Worm (Caenorhabditis elegans) whole organism, young adult: Measurements from ENCODE around the gene B0244.6.

ENCODE experiments used
- B0019.2 ChIP-seq: fragments of 200-800 bp; sonication (Bioruptor generic); conservative IDR thresholded peaks from 2 replicates; pipeline ENCODE4 v1.3.6; 2022; ENCODE audit warnings: missing genetic modification reagents, missing genetic modification characterization, missing compliant biosample characterization
- C17E4.6 ChIP-seq: fragments of 200-800 bp; sonication (Bioruptor generic); IDR thresholded peaks from 2 replicates; pipeline ENCODE4 v1.3.6; 2022; ENCODE audit warnings: missing genetic modification reagents, missing genetic modification characterization, missing compliant biosample characterization
- F22D6.2 ChIP-seq: sonication (generic microtip); optimal IDR thresholded peaks from 2 replicates; lab custom pipeline; 2016; ENCODE audit warnings: mild to moderate bottlenecking, missing genetic modification characterization, missing compliant biosample characterization
- F23B12.7 ChIP-seq: sonication (generic microtip); optimal IDR thresholded peaks from 2 replicates; lab custom pipeline; 2017; ENCODE audit warnings: missing genetic modification characterization, mild to moderate bottlenecking, missing compliant biosample characterization, antibody characterized with exemption, moderate library complexity; ENCODE audit not compliant: insufficient read depth
- F52B5.7 ChIP-seq: sonication (generic microtip); optimal IDR thresholded peaks from 2 replicates; lab custom pipeline; 2016; ENCODE audit warnings: mild to moderate bottlenecking, missing genetic modification characterization, missing compliant biosample characterization
- K11D2.4 ChIP-seq: fragments of 200-800 bp; sonication (Bioruptor generic); IDR thresholded peaks from 2 replicates; pipeline ENCODE4 v1.3.6; 2022; ENCODE audit warnings: missing genetic modification reagents, missing genetic modification characterization, missing compliant biosample characterization
- Y79H2A.3 ChIP-seq: fragments of 200-800 bp; sonication (Bioruptor generic); conservative IDR thresholded peaks from 2 replicates; pipeline ENCODE4 v1.3.6; 2022; ENCODE audit warnings: missing genetic modification reagents, missing genetic modification characterization, missing compliant biosample characterization
- Y95B8A.8 ChIP-seq: fragments of 200-800 bp; sonication (Bioruptor generic); IDR thresholded peaks from 2 replicates; pipeline ENCODE4 v1.3.6; 2022; ENCODE audit warnings: missing genetic modification reagents, missing genetic modification characterization, missing compliant biosample characterization
- akir-1 ChIP-seq: fragments of 200-800 bp; sonication (Bioruptor generic); optimal IDR thresholded peaks from 2 replicates; lab custom pipeline; 2018; ENCODE audit warnings: mild to moderate bottlenecking, missing genetic modification characterization, moderate library complexity, missing compliant biosample characterization
- attf-5 ChIP-seq: fragments of 200-800 bp; sonication (Bioruptor generic); optimal IDR thresholded peaks from 2 replicates; lab custom pipeline; 2018; ENCODE audit warnings: mild to moderate bottlenecking, missing genetic modification characterization, missing compliant biosample characterization
- bed-2 ChIP-seq: fragments of 200-800 bp; sonication (Bioruptor generic); IDR thresholded peaks from 2 replicates; pipeline ENCODE4 v1.3.6; 2022; ENCODE audit warnings: missing genetic modification reagents, missing genetic modification characterization, missing compliant biosample characterization
- ccch-3 ChIP-seq: fragments of 200-800 bp; sonication (Bioruptor generic); optimal IDR thresholded peaks from 2 replicates; lab custom pipeline; 2018; ENCODE audit warnings: mild to moderate bottlenecking, missing genetic modification characterization, missing compliant biosample characterization
- ceh-91 ChIP-seq: fragments of 200-800 bp; sonication (Bioruptor generic); IDR thresholded peaks from 2 replicates; pipeline ENCODE4 v1.3.6; 2022; ENCODE audit warnings: missing genetic modification reagents, missing genetic modification characterization, missing compliant biosample characterization
- die-1 ChIP-seq: sonication (generic microtip); optimal IDR thresholded peaks from 2 replicates; lab custom pipeline; 2016; ENCODE audit warnings: missing genotype, mild to moderate bottlenecking, missing genetic modification characterization, missing compliant biosample characterization
- dox-1 ChIP-seq: fragments of 200-800 bp; sonication (Bioruptor generic); IDR thresholded peaks from 2 replicates; pipeline ENCODE4 v1.3.6; 2022; ENCODE audit warnings: missing genetic modification reagents, missing genetic modification characterization, missing compliant biosample characterization
- dpff-1 ChIP-seq: sonication (generic microtip); optimal IDR thresholded peaks from 2 replicates; lab custom pipeline; 2017; ENCODE audit warnings: mild to moderate bottlenecking, missing genetic modification characterization, missing compliant biosample characterization
- dpl-1 ChIP-seq: fragments of 150-350 bp; optimal IDR thresholded peaks from 2 replicates; lab custom pipeline; 2014; ENCODE audit warnings: missing biosample characterization, missing genetic modification reagents, missing genetic modification characterization
- egl-44 ChIP-seq: fragments of 200-800 bp; sonication (Bioruptor generic); IDR thresholded peaks from 2 replicates; pipeline ENCODE4 v1.3.6; 2022; ENCODE audit warnings: missing genetic modification reagents, missing genetic modification characterization, missing compliant biosample characterization
- hlh-26 ChIP-seq: fragments of 200-800 bp; sonication (Bioruptor generic); conservative IDR thresholded peaks from 2 replicates; pipeline ENCODE4 v1.3.6; 2022; ENCODE audit warnings: missing genetic modification reagents, missing genetic modification characterization, missing compliant biosample characterization
- lag-1 ChIP-seq: fragments of 200-800 bp; sonication (Bioruptor generic); IDR thresholded peaks from 2 replicates; pipeline ENCODE4 v1.3.6; 2022; ENCODE audit warnings: missing genetic modification reagents, missing genetic modification characterization, missing compliant biosample characterization
- lin-40 ChIP-seq: sonication (generic microtip); optimal IDR thresholded peaks from 2 replicates; lab custom pipeline; 2016; ENCODE audit warnings: missing genetic modification characterization, mild to moderate bottlenecking, missing compliant biosample characterization, missing genotype, missing genetic modification reagents
- lin-54 ChIP-seq: fragments of 200-800 bp; sonication (Bioruptor generic); optimal IDR thresholded peaks from 2 replicates; lab custom pipeline; 2018; ENCODE audit warnings: mild to moderate bottlenecking, missing genetic modification characterization, missing compliant biosample characterization
- madf-6 ChIP-seq: fragments of 200-800 bp; sonication (Bioruptor generic); IDR thresholded peaks from 2 replicates; pipeline ENCODE4 v1.3.6; 2022; ENCODE audit warnings: missing genetic modification reagents, missing genetic modification characterization, missing compliant biosample characterization
- mxl-1 ChIP-seq: sonication (generic microtip); optimal IDR thresholded peaks from 2 replicates; lab custom pipeline; 2016; ENCODE audit warnings: missing genetic modification characterization, missing compliant biosample characterization
- nhr-27 ChIP-seq: fragments of 200-800 bp; sonication (Bioruptor generic); optimal IDR thresholded peaks from 2 replicates; lab custom pipeline; 2018; ENCODE audit warnings: mild to moderate bottlenecking, missing genetic modification characterization, moderate library complexity, missing compliant biosample characterization
- repo-1 ChIP-seq: sonication (generic microtip); optimal IDR thresholded peaks from 2 replicates; lab custom pipeline; 2017; ENCODE audit warnings: mild to moderate bottlenecking, missing genetic modification characterization, missing compliant biosample characterization
- sea-2 ChIP-seq: fragments of 200-800 bp; sonication (Bioruptor generic); IDR thresholded peaks from 2 replicates; pipeline ENCODE4 v1.3.6; 2022; ENCODE audit warnings: missing genetic modification characterization, missing compliant biosample characterization
- snpc-1.1 ChIP-seq: sonication (generic microtip); optimal IDR thresholded peaks from 2 replicates; lab custom pipeline; 2017; ENCODE audit warnings: missing genetic modification characterization, mild to moderate bottlenecking, missing compliant biosample characterization, antibody characterized with exemption, moderate library complexity, missing genotype, missing genetic modification reagents; ENCODE audit not compliant: insufficient read depth
- snpc-4 ChIP-seq, 5 experiments: fragments of 150-350 bp in 1 of 5; sonication (generic microtip) in 4 of 5; optimal IDR thresholded peaks; 2 replicates each; lab custom pipeline; 2014 to 2018; ENCODE audit warnings: missing genetic modification characterization in 5 of 5, missing biosample characterization in 3 of 5, antibody characterized with exemption in 2 of 5, mild to moderate bottlenecking in 2 of 5, missing compliant biosample characterization in 2 of 5, missing genotype in 2 of 5, moderate library complexity in 2 of 5, missing genetic modification reagents in 1 of 5
- tbx-9 ChIP-seq: sonication (generic microtip); optimal IDR thresholded peaks from 2 replicates; lab custom pipeline; 2016; ENCODE audit warnings: borderline replicate concordance, missing genetic modification characterization, inconsistent platforms, missing compliant biosample characterization
- tlf-1 ChIP-seq: fragments of 200-800 bp; sonication (Bioruptor generic); optimal IDR thresholded peaks from 2 replicates; lab custom pipeline; 2018; ENCODE audit warnings: mild to moderate bottlenecking, missing genetic modification characterization, missing compliant biosample characterization
- unc-130 ChIP-seq: sonication (generic microtip); optimal IDR thresholded peaks from 2 replicates; lab custom pipeline; 2016; ENCODE audit warnings: missing genetic modification reagents, missing genetic modification characterization, missing compliant biosample characterization
- ztf-25 ChIP-seq: fragments of 200-800 bp; sonication (Bioruptor generic); IDR thresholded peaks from 2 replicates; pipeline ENCODE4 v1.3.6; 2022; ENCODE audit warnings: missing genetic modification reagents, missing genetic modification characterization, missing compliant biosample characterization
- ztf-3 ChIP-seq: fragments of 200-800 bp; sonication (Bioruptor generic); optimal IDR thresholded peaks from 2 replicates; lab custom pipeline; 2018; ENCODE audit warnings: mild to moderate bottlenecking, missing genetic modification characterization, missing compliant biosample characterization

The B0244.6 gene

DNA sequence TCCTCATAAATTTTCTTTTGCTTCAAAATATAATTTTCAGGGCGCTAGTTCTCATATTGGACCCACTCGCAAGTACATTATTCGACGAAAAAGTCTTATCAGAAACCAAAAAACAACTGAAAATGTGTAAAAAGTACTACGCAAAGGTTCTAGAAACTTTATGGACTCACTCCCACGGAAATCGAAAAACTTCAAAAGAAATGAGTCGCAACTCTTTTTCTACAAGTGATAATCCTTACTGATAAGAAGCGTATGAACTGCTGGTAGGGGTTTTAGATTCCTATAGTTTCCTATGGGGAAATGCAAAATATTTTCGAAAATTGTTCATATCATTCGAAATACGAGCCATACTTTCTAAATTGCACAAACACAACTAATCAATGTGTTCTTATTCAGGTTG lies 6.8 kb downstream of the B0244.6 start, which contains the start of gene B0244.5:
Gene B0244.5 (plus strand): TSS at position 301 of the 400 bp plus-strand sequence.
- no peak for TF ChIP-seq Y95B8A.8 (GFP tag; lab: Robert Waterston, UW)

DNA sequence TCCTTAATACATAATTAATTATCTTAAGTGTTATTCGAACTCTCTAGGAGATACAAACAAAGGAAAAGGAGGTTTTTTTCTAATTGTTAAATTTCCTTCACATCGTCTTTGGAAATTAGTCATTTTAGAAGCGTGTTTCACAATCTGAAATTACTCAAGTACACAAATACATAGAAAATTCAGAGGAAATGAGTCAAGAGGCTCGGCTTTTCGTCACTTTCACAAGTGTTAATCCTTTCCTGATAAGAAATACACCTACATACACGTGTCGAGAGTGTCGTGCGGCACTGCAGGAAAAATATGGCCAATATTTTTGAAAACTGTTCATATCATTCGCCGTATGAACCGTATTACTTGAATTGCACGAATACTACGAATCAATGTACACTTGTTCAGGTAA lies 9.4 kb downstream of the B0244.6 start, which contains the start of gene B0244.4:
Gene B0244.4 (plus strand): TSS at position 301 of the 400 bp plus-strand sequence.
- TF ChIP-seq attf-5, result no peak
- no peak for TF ChIP-seq lin-40 (tag; lab: Kevin White, UChicago)
- TF ChIP-seq C17E4.6 (GFP tag; lab: Robert Waterston, UW), result no peak
- TF ChIP-seq mxl-1 (tag; lab: Kevin White, UChicago), result no peak
- TF ChIP-seq tlf-1, result no peak
- TF ChIP-seq unc-130 (GFP tag; lab: Kevin White, UChicago), result no peak
- TF ChIP-seq dpl-1, result no peak
- no peak for TF ChIP-seq nhr-27 (tag; lab: Kevin White, UChicago)
- TF ChIP-seq F23B12.7, result no peak
- no peak for TF ChIP-seq die-1 (tag; lab: Kevin White, UChicago)
- no peak for TF ChIP-seq Y95B8A.8 (GFP tag; lab: Robert Waterston, UW)
- TF ChIP-seq Y79H2A.3, result no peak
- no peak for TF ChIP-seq dpff-1 (tag; lab: Kevin White, UChicago)
- TF ChIP-seq madf-6, result no peak
- no peak for TF ChIP-seq ztf-3
- no peak for TF ChIP-seq F52B5.7 (tag; lab: Kevin White, UChicago)

DNA sequence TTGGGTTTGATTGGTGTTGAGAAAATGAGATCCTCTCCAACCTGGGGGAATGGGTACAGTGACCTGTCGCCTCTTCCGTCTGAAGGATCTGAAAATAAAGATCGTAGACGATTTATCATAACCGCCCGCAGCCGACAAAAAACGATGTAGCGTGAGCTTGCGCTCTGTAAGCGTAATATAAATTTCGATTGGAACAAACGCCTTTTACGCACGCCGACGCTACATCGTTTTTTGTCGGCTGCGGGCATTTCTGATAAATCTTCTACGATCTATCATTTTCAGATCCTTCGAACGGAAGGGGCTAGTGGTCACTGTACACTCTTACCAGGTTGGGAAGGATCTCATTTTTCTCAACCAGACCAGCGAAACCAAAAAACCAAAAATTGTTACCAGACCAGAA lies 10.6 kb downstream of the B0244.6 start:
- TF ChIP-seq tbx-9 (tag; lab: Kevin White, UChicago) (no peak), snpc-1.1 (tag; lab: Kevin White, UChicago) (peak; percentile 70), snpc-4 (GFP tag; optimal IDR thresholded peaks at IDR 0.05; lab: Kevin White, UChicago) (no peak), snpc-4 (tag; optimal IDR thresholded peaks at IDR 0.05; lab: Kevin White, UChicago) (peak in 3 of 4 experiments; percentile 70 to 90 (median 90)), repo-1 (tag; lab: Kevin White, UChicago) (no peak)

DNA sequence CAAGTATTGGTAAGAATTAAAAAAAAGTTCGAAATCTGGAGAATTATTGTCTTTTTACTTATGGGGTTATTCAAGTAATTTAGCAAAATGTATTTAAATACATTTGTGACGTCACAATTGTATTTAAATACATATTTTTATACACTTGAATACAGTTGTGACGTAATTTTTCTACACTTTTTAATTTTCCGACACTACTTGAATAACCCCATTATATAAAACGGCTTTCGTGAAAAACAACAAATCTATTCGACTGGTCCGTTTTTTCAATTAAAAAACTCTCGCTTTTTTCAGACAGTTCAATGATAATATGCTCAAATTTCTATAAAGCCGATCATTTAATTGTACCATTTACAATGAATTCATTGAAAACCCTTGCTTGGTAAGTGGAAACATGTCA lies 12.7 kb downstream of the B0244.6 start:
- TF ChIP-seq dox-1 (GFP tag; lab: Robert Waterston, UW) (no peak), lin-40 (tag; lab: Kevin White, UChicago) (no peak), lin-54 (GFP tag; lab: Kevin White, UChicago) (no peak), hlh-26 (GFP tag; lab: Robert Waterston, UW) (no peak), K11D2.4 (GFP tag; lab: Robert Waterston, UW) (no peak), bed-2 (GFP tag; lab: Robert Waterston, UW) (no peak), akir-1 (GFP tag; lab: Kevin White, UChicago) (no peak), ccch-3 (GFP tag; lab: Kevin White, UChicago) (no peak), ceh-91 (GFP tag; lab: Robert Waterston, UW) (no peak), lag-1 (GFP tag; lab: Robert Waterston, UW) (no peak), tlf-1 (no peak), egl-44 (GFP tag; lab: Robert Waterston, UW) (no peak), ztf-3 (no peak), mxl-1 (tag; lab: Kevin White, UChicago) (no peak), ztf-25 (GFP tag; lab: Robert Waterston, UW) (no peak), F22D6.2 (tag; lab: Kevin White, UChicago) (no peak), sea-2 (GFP tag; lab: Robert Waterston, UW) (no peak), B0019.2 (GFP tag; lab: Robert Waterston, UW) (no peak), Y79H2A.3 (no peak)
